Worm (Caenorhabditis elegans) whole organism, young adult: ENCODE results near the gene Y39B6A.43.

Source experiments
- F39B2.1 ChIP-seq: fragments of 200-800 bp; sonication (Bioruptor generic); IDR thresholded peaks from 2 replicates; pipeline ENCODE4 v1.3.6; 2022; ENCODE audit warnings: missing genetic modification reagents, missing genetic modification characterization, missing compliant biosample characterization
- hmg-1.2 ChIP-seq: fragments of 200-800 bp; sonication (Bioruptor generic); IDR thresholded peaks from 2 replicates; pipeline ENCODE4 v1.3.6; 2022; ENCODE audit warnings: missing genetic modification reagents, missing genetic modification characterization, missing compliant biosample characterization
- lin-40 ChIP-seq: sonication (generic microtip); optimal IDR thresholded peaks from 2 replicates; lab custom pipeline; 2016; ENCODE audit warnings: missing genetic modification characterization, mild to moderate bottlenecking, missing compliant biosample characterization, missing genotype, missing genetic modification reagents
- nfyb-1 ChIP-seq: fragments of 200-800 bp; sonication (Bioruptor generic); IDR thresholded peaks from 2 replicates; pipeline ENCODE4 v1.3.6; 2022; ENCODE audit warnings: missing genetic modification reagents, missing genetic modification characterization, missing compliant biosample characterization
- unc-62 ChIP-seq: fragments of 150-350 bp; optimal IDR thresholded peaks from 2 replicates; lab custom pipeline; 2014; ENCODE audit warnings: missing biosample characterization, missing genetic modification reagents, missing genetic modification characterization

- TF ChIP-seq hmg-1.2 (GFP tag; lab: Robert Waterston, UW): no peak
- no peak for TF ChIP-seq F39B2.1 (GFP tag; lab: Robert Waterston, UW)
- no peak for TF ChIP-seq nfyb-1 (GFP tag; lab: Robert Waterston, UW)
- TF ChIP-seq unc-62 (GFP tag; lab: Kevin White, UChicago): no peak
- TF ChIP-seq lin-40 (tag; lab: Kevin White, UChicago): no peak
Measured at ce11 chrV:18917396-18917795, 50.2 kb downstream of the Y39B6A.43 start.
